Worm (Caenorhabditis elegans) whole organism, L4 larva: ENCODE data around the gene F53F4.2.

Source experiments
- F26F4.8 ChIP-seq: fragments of 200-800 bp; sonication (Bioruptor generic); conservative IDR thresholded peaks from 2 replicates; pipeline ENCODE4 v1.3.6; 2022; ENCODE audit warnings: missing genetic modification characterization, missing compliant biosample characterization
- F37D6.2 ChIP-seq: sonication (generic microtip); optimal IDR thresholded peaks from 2 replicates; lab custom pipeline; 2016; ENCODE audit warnings: mild to moderate bottlenecking, missing genetic modification characterization, missing compliant biosample characterization
- T26A8.4 ChIP-seq: fragments of 200-800 bp; sonication (Bioruptor generic); IDR thresholded peaks from 2 replicates; pipeline ENCODE4 v1.3.6; 2022; ENCODE audit warnings: missing genetic modification characterization, missing compliant biosample characterization
- Y105C5A.15 ChIP-seq: fragments of 200-800 bp; sonication (Bioruptor generic); IDR thresholded peaks from 2 replicates; pipeline ENCODE4 v1.3.6; 2022; ENCODE audit warnings: missing genetic modification characterization, missing compliant biosample characterization
- Y75B8A.6 ChIP-seq: fragments of 200-800 bp; sonication (Bioruptor generic); IDR thresholded peaks from 2 replicates; pipeline ENCODE4 v1.3.6; 2022; ENCODE audit warnings: missing genetic modification reagents, missing genetic modification characterization, missing compliant biosample characterization
- ama-1 ChIP-seq: fragments of 150-350 bp; optimal IDR thresholded peaks from 2 replicates; lab custom pipeline; 2014; ENCODE audit warnings: inconsistent platforms, mixed read lengths
- ceh-20 ChIP-seq: fragments of 200-800 bp; sonication (Bioruptor generic); IDR thresholded peaks from 2 replicates; pipeline ENCODE4 v1.3.6; 2022; ENCODE audit warnings: missing genetic modification reagents, missing genetic modification characterization, missing compliant biosample characterization
- ceh-32 ChIP-seq: sonication (generic microtip); optimal IDR thresholded peaks from 2 replicates; lab custom pipeline; 2016; ENCODE audit warnings: mild to moderate bottlenecking, missing genetic modification characterization, missing compliant biosample characterization; ENCODE audit not compliant: poor library complexity
- ceh-44 ChIP-seq: fragments of 200-800 bp; sonication (Bioruptor generic); IDR thresholded peaks from 2 replicates; pipeline ENCODE4 v1.3.6; 2022; ENCODE audit warnings: missing genetic modification reagents, missing genetic modification characterization, missing compliant biosample characterization
- ceh-62 ChIP-seq: sonication (generic microtip); optimal IDR thresholded peaks from 2 replicates; lab custom pipeline; 2017; ENCODE audit warnings: missing biosample characterization, missing genetic modification characterization
- ceh-82 ChIP-seq: sonication (generic microtip); optimal IDR thresholded peaks from 2 replicates; lab custom pipeline; 2017; ENCODE audit warnings: missing biosample characterization, missing genetic modification characterization
- ces-1 ChIP-seq: fragments of 150-350 bp; sonication (generic microtip); optimal IDR thresholded peaks from 4 replicates; lab custom pipeline; 2014; ENCODE audit warnings: missing biosample characterization, missing genetic modification reagents, missing genetic modification characterization
- cey-2 ChIP-seq: sonication (generic microtip); optimal IDR thresholded peaks from 3 replicates; lab custom pipeline; 2017; ENCODE audit warnings: missing genetic modification characterization, mild to moderate bottlenecking, missing compliant biosample characterization, antibody characterized with exemption, borderline replicate concordance; ENCODE audit not compliant: insufficient read depth
- ctbp-1 ChIP-seq: fragments of 200-800 bp; sonication (Bioruptor generic); IDR thresholded peaks from 2 replicates; pipeline ENCODE4 v1.3.6; 2022; ENCODE audit warnings: missing genetic modification reagents, missing genetic modification characterization, missing compliant biosample characterization
- daf-12 ChIP-seq: fragments of 150-350 bp; optimal IDR thresholded peaks from 2 replicates; lab custom pipeline; 2014; ENCODE audit warnings: missing biosample characterization, missing genetic modification reagents, missing genetic modification characterization
- daf-16 ChIP-seq, 3 experiments: sonication (generic microtip); optimal IDR thresholded peaks; 2 replicates each; lab custom pipeline; 2016 to 2017; ENCODE audit warnings: missing genetic modification characterization in 3 of 3, missing genetic modification reagents in 3 of 3, mild to moderate bottlenecking in 2 of 3, missing compliant biosample characterization in 2 of 3, missing biosample characterization in 1 of 3, moderate library complexity in 1 of 3
- dmd-6 ChIP-seq: fragments of 200-800 bp; sonication (Bioruptor generic); IDR thresholded peaks from 2 replicates; pipeline ENCODE4 v1.3.6; 2022; ENCODE audit warnings: missing genetic modification reagents, missing genetic modification characterization, missing compliant biosample characterization
- duxl-1 ChIP-seq: sonication (generic microtip); optimal IDR thresholded peaks from 2 replicates; lab custom pipeline; 2016; ENCODE audit warnings: mild to moderate bottlenecking, missing genetic modification characterization, moderate library complexity, missing compliant biosample characterization; ENCODE audit not compliant: poor library complexity
- dve-1 ChIP-seq: sonication (generic microtip); optimal IDR thresholded peaks from 2 replicates; lab custom pipeline; 2017; ENCODE audit warnings: antibody characterized with exemption, mild to moderate bottlenecking, missing genetic modification characterization, missing compliant biosample characterization; ENCODE audit not compliant: insufficient read depth
- egl-43 ChIP-seq: fragments of 200-800 bp; sonication (Bioruptor generic); IDR thresholded peaks from 2 replicates; pipeline ENCODE4 v1.3.6; 2022; ENCODE audit warnings: missing genetic modification reagents, missing genetic modification characterization, missing compliant biosample characterization
- fkh-10 ChIP-seq: fragments of 150-350 bp; optimal IDR thresholded peaks from 2 replicates; lab custom pipeline; 2014; ENCODE audit warnings: missing biosample characterization, missing genetic modification reagents, missing genetic modification characterization
- fos-1 ChIP-seq: fragments of 150-350 bp; optimal IDR thresholded peaks from 2 replicates; lab custom pipeline; 2014; ENCODE audit warnings: missing biosample characterization, missing genetic modification characterization
- gei-8 ChIP-seq: fragments of 200-800 bp; sonication (Bioruptor generic); optimal IDR thresholded peaks from 2 replicates; lab custom pipeline; 2018; ENCODE audit warnings: mild to moderate bottlenecking, missing genetic modification characterization, missing compliant biosample characterization
- hlh-11 ChIP-seq: fragments of 200-800 bp; sonication (Bioruptor generic); optimal IDR thresholded peaks from 2 replicates; lab custom pipeline; 2018; ENCODE audit warnings: mild to moderate bottlenecking, missing genetic modification characterization, missing compliant biosample characterization
- hmg-1.1 ChIP-seq: fragments of 200-800 bp; sonication (Bioruptor generic); IDR thresholded peaks from 2 replicates; pipeline ENCODE4 v1.3.6; 2022; ENCODE audit warnings: missing genetic modification reagents, missing genetic modification characterization, missing compliant biosample characterization
- lin-1 ChIP-seq: fragments of 200-800 bp; sonication (Bioruptor generic); IDR thresholded peaks from 2 replicates; pipeline ENCODE4 v1.3.6; 2022; ENCODE audit warnings: missing genetic modification reagents, missing genetic modification characterization, missing compliant biosample characterization
- lin-29 ChIP-seq: fragments of 200-800 bp; sonication (Bioruptor generic); IDR thresholded peaks from 2 replicates; pipeline ENCODE4 v1.3.6; 2022; ENCODE audit warnings: missing genetic modification reagents, missing genetic modification characterization, missing compliant biosample characterization
- lin-38 ChIP-seq: fragments of 200-800 bp; sonication (Bioruptor generic); IDR thresholded peaks from 2 replicates; pipeline ENCODE4 v1.3.6; 2022; ENCODE audit warnings: missing genetic modification reagents, missing genetic modification characterization, missing compliant biosample characterization
- madf-5 ChIP-seq, 2 experiments: fragments of 200-800 bp; sonication (Bioruptor generic); IDR thresholded peaks; 2 replicates each; pipeline ENCODE4 v1.3.6; 2022; ENCODE audit warnings: missing compliant biosample characterization in 2 of 2, missing genetic modification characterization in 2 of 2
- madf-9 ChIP-seq: fragments of 200-800 bp; sonication (Bioruptor generic); conservative IDR thresholded peaks from 2 replicates; pipeline ENCODE4 v1.3.6; 2022; ENCODE audit warnings: missing genetic modification reagents, missing genetic modification characterization, missing compliant biosample characterization
- mdl-1 ChIP-seq, 2 experiments: fragments of 150-350 bp in 1 of 2; sonication (generic microtip) in 1 of 2; optimal IDR thresholded peaks; 2 replicates each; lab custom pipeline; 2014 to 2017; ENCODE audit warnings: missing biosample characterization in 2 of 2, missing genetic modification characterization in 2 of 2
- mep-1 ChIP-seq: fragments of 150-350 bp; sonication (generic microtip); optimal IDR thresholded peaks from 3 replicates; lab custom pipeline; 2014; ENCODE audit warnings: missing biosample characterization, missing genetic modification characterization
- mes-2 ChIP-seq: sonication (generic microtip); optimal IDR thresholded peaks from 2 replicates; lab custom pipeline; 2016; ENCODE audit warnings: missing genotype, mild to moderate bottlenecking, missing genetic modification characterization, missing compliant biosample characterization; ENCODE audit not compliant: poor library complexity, severe bottlenecking
- mxl-2 ChIP-seq: fragments of 200-800 bp; sonication (Bioruptor generic); conservative IDR thresholded peaks from 2 replicates; pipeline ENCODE4 v1.3.6; 2022; ENCODE audit warnings: missing genetic modification reagents, missing genetic modification characterization, missing compliant biosample characterization
- nhr-10 ChIP-seq: fragments of 150-350 bp; optimal IDR thresholded peaks from 2 replicates; lab custom pipeline; 2014; ENCODE audit warnings: missing biosample characterization, missing genetic modification characterization
- nhr-237 ChIP-seq: sonication (generic microtip); optimal IDR thresholded peaks from 2 replicates; lab custom pipeline; 2017; ENCODE audit warnings: missing biosample characterization, missing genetic modification characterization
- nhr-25 ChIP-seq: sonication (generic microtip); optimal IDR thresholded peaks from 2 replicates; lab custom pipeline; 2017; ENCODE audit warnings: missing genetic modification characterization, mild to moderate bottlenecking, missing compliant biosample characterization, antibody characterized with exemption, moderate library complexity, borderline replicate concordance; ENCODE audit not compliant: insufficient read depth
- nhr-41 ChIP-seq: fragments of 200-800 bp; sonication (Bioruptor generic); IDR thresholded peaks from 2 replicates; pipeline ENCODE4 v1.3.6; 2022; ENCODE audit warnings: missing genetic modification reagents, missing genetic modification characterization, missing compliant biosample characterization
- nhr-6 ChIP-seq: fragments of 150-350 bp; optimal IDR thresholded peaks from 2 replicates; lab custom pipeline; 2014; ENCODE audit warnings: missing biosample characterization, missing genetic modification characterization
- php-3 ChIP-seq: fragments of 200-800 bp; sonication (Bioruptor generic); IDR thresholded peaks from 2 replicates; pipeline ENCODE4 v1.3.6; 2022; ENCODE audit warnings: missing genetic modification reagents, missing genetic modification characterization, missing compliant biosample characterization
- pqm-1 ChIP-seq: sonication (generic microtip); optimal IDR thresholded peaks from 2 replicates; lab custom pipeline; 2017; ENCODE audit warnings: missing biosample characterization, missing genetic modification characterization
- skn-1 ChIP-seq: fragments of 150-350 bp; optimal IDR thresholded peaks from 2 replicates; lab custom pipeline; 2014; ENCODE audit warnings: missing biosample characterization, missing genetic modification characterization
- spr-3 ChIP-seq: fragments of 200-800 bp; sonication (Bioruptor generic); optimal IDR thresholded peaks from 2 replicates; lab custom pipeline; 2018; ENCODE audit warnings: mild to moderate bottlenecking, missing genetic modification characterization, missing compliant biosample characterization
- tag-97 ChIP-seq: fragments of 200-800 bp; sonication (Bioruptor generic); IDR thresholded peaks from 2 replicates; pipeline ENCODE4 v1.3.6; 2022; ENCODE audit warnings: missing genetic modification characterization, missing compliant biosample characterization
- unc-62 ChIP-seq, 3 experiments: fragments of 150-350 bp in 1 of 3; sonication (generic microtip); optimal IDR thresholded peaks in 2 of 3; peaks in 1 of 3; 1 replicate in 1 of 3; 2 replicates in 2 of 3; lab custom pipeline; 2014 to 2017; ENCODE audit warnings: missing biosample characterization in 3 of 3, missing genetic modification characterization in 3 of 3, missing genetic modification reagents in 3 of 3, missing genotype in 1 of 3
- zag-1 ChIP-seq: fragments of 150-350 bp; optimal IDR thresholded peaks from 2 replicates; lab custom pipeline; 2014; ENCODE audit warnings: missing biosample characterization, missing genetic modification characterization
- ztf-7 ChIP-seq: fragments of 150-350 bp; optimal IDR thresholded peaks from 2 replicates; lab custom pipeline; 2014; ENCODE audit warnings: missing biosample characterization, missing genetic modification characterization

Gene F53F4.2

ce11 chrV:13587902-13588301 is 1.5 kb downstream of the F53F4.2 start, which contains the start of gene F53F4.17:
F53F4.17 (plus strand) TSS chrV:13588202.
- TF ChIP-seq nhr-6 (tag; lab: Kevin White, UChicago) = no peak
- TF ChIP-seq cey-2 (tag; lab: Kevin White, UChicago) = no peak
- TF ChIP-seq T26A8.4 (GFP tag; lab: Robert Waterston, UW) = no peak
- TF ChIP-seq F37D6.2 (tag; lab: Kevin White, UChicago) = no peak
- TF ChIP-seq lin-29 (GFP tag; lab: Robert Waterston, UW) = no peak
- TF ChIP-seq ama-1 (lab: Kevin White, UChicago) = no peak
- TF ChIP-seq lin-38 = no peak
- TF ChIP-seq ztf-7 = no peak
- no peak for TF ChIP-seq daf-12 (tag; lab: Kevin White, UChicago)
- no peak for TF ChIP-seq nhr-41 (GFP tag; lab: Robert Waterston, UW)
- TF ChIP-seq, all 104 proteins: peak for 0

ce11 chrV:13584484-13584883 is 4.9 kb downstream of the F53F4.2 start, which contains the start of gene F53F4.1:
F53F4.1 (plus strand) TSS chrV:13584784.
- no peak for TF ChIP-seq Y75B8A.6
- TF ChIP-seq tag-97 (GFP tag; lab: Robert Waterston, UW) = no peak
- no peak for TF ChIP-seq hlh-11 (tag; lab: Kevin White, UChicago)
- no peak for TF ChIP-seq fos-1 (tag; lab: Kevin White, UChicago)
- TF ChIP-seq ces-1 = no peak
- no peak for TF ChIP-seq ceh-82 (tag; lab: Kevin White, UChicago)
- TF ChIP-seq hmg-1.1 (GFP tag; lab: Robert Waterston, UW) = no peak
- no peak for TF ChIP-seq mxl-2
- TF ChIP-seq zag-1 (tag; lab: Kevin White, UChicago) = no peak
- TF ChIP-seq madf-9 = no peak

ce11 chrV:13580696-13581095 is 8.7 kb downstream of the F53F4.2 start, which contains the start of gene C50B8.5:
C50B8.5 (plus strand) TSS chrV:13580968.
- TF ChIP-seq nhr-25 (no peak), lin-1 (GFP tag; lab: Robert Waterston, UW) (no peak), duxl-1 (tag; lab: Kevin White, UChicago) (peak; percentile 0), nhr-237 (tag; lab: Kevin White, UChicago) (no peak), skn-1 (tag; lab: Kevin White, UChicago) (no peak), nhr-10 (tag; lab: Kevin White, UChicago) (no peak), egl-43 (GFP tag; lab: Robert Waterston, UW) (no peak), ztf-7 (no peak), ceh-20 (GFP tag; lab: Robert Waterston, UW) (no peak), Y105C5A.15 (GFP tag; lab: Robert Waterston, UW) (no peak), php-3 (no peak), mdl-1 (tag; optimal IDR thresholded peaks at IDR 0.05; lab: Kevin White, UChicago) (no peak), mep-1 (peak; percentile 8), ceh-44 (GFP tag; lab: Robert Waterston, UW) (no peak), ctbp-1 (no peak), dmd-6 (peak; percentile 8; the same call in 1 of the 2 replicates), ceh-62 (tag; lab: Kevin White, UChicago) (no peak), mes-2 (peak; percentile 53), F26F4.8 (GFP tag; lab: Robert Waterston, UW) (no peak), ama-1 (lab: Kevin White, UChicago) (no peak), pqm-1 (peak; percentile 63), spr-3 (GFP tag; lab: Kevin White, UChicago) (no peak), dve-1 (tag; lab: Kevin White, UChicago) (peak; percentile 65), ces-1 (no peak), fkh-10 (GFP tag; lab: Kevin White, UChicago) (no peak), unc-62 (GFP tag; optimal IDR thresholded peaks at IDR 0.05 in 1 of 2; lab: Kevin White, UChicago) (peak in 1 of 2 experiments; percentile 85), unc-62 (tag; optimal IDR thresholded peaks at IDR 0.05; lab: Kevin White, UChicago) (no peak), ceh-32 (tag; lab: Kevin White, UChicago) (no peak), gei-8 (GFP tag; lab: Kevin White, UChicago) (no peak), daf-16 (GFP tag; optimal IDR thresholded peaks at IDR 0.05; lab: Kevin White, UChicago) (no peak), daf-16 (tag; optimal IDR thresholded peaks at IDR 0.05; lab: Kevin White, UChicago) (peak; percentile 70), madf-5 (GFP tag; IDR thresholded peaks at IDR 0.05; lab: Robert Waterston, UW) (no peak)
